Worm (Caenorhabditis elegans) whole organism, young adult: ENCODE measurements around the gene gpc-1.

Source experiments
- B0019.2 ChIP-seq: fragments of 200-800 bp; sonication (Bioruptor generic); conservative IDR thresholded peaks from 2 replicates; pipeline ENCODE4 v1.3.6; 2022; ENCODE audit warnings: missing genetic modification reagents, missing genetic modification characterization, missing compliant biosample characterization
- B0336.3 ChIP-seq: fragments of 200-800 bp; sonication (Bioruptor generic); IDR thresholded peaks from 2 replicates; pipeline ENCODE4 v1.3.6; 2022; ENCODE audit warnings: missing genetic modification characterization, missing compliant biosample characterization
- C06A6.2 ChIP-seq: fragments of 200-800 bp; sonication (Bioruptor generic); conservative IDR thresholded peaks from 2 replicates; pipeline ENCODE4 v1.3.6; 2022; ENCODE audit warnings: missing genetic modification characterization, missing compliant biosample characterization
- F22D6.2 ChIP-seq: sonication (generic microtip); optimal IDR thresholded peaks from 2 replicates; lab custom pipeline; 2016; ENCODE audit warnings: mild to moderate bottlenecking, missing genetic modification characterization, missing compliant biosample characterization
- F23B12.7 ChIP-seq: sonication (generic microtip); optimal IDR thresholded peaks from 2 replicates; lab custom pipeline; 2017; ENCODE audit warnings: missing genetic modification characterization, mild to moderate bottlenecking, missing compliant biosample characterization, antibody characterized with exemption, moderate library complexity; ENCODE audit not compliant: insufficient read depth
- F37B4.10 ChIP-seq: fragments of 200-800 bp; sonication (Bioruptor generic); IDR thresholded peaks from 2 replicates; pipeline ENCODE4 v1.3.6; 2022; ENCODE audit warnings: missing genetic modification characterization, missing compliant biosample characterization
- F55B11.4 ChIP-seq: sonication (generic microtip); optimal IDR thresholded peaks from 2 replicates; lab custom pipeline; 2016; ENCODE audit warnings: missing compliant biosample characterization, missing genetic modification characterization, borderline replicate concordance; ENCODE audit not compliant: insufficient read depth
- Y53F4B.3 ChIP-seq: fragments of 200-800 bp; sonication (Bioruptor generic); IDR thresholded peaks from 2 replicates; pipeline ENCODE4 v1.3.6; 2022; ENCODE audit warnings: missing genetic modification reagents, missing genetic modification characterization, missing compliant biosample characterization
- Y56A3A.18 ChIP-seq: fragments of 200-800 bp; sonication (Bioruptor generic); IDR thresholded peaks from 2 replicates; pipeline ENCODE4 v1.3.6; 2022; ENCODE audit warnings: missing genetic modification reagents, missing genetic modification characterization, missing compliant biosample characterization
- ZK185.1 ChIP-seq: sonication (generic microtip); optimal IDR thresholded peaks from 2 replicates; lab custom pipeline; 2016; ENCODE audit warnings: mild to moderate bottlenecking, missing genetic modification characterization, missing compliant biosample characterization; ENCODE audit not compliant: poor library complexity, severe bottlenecking
- atf-7 ChIP-seq: sonication (generic microtip); optimal IDR thresholded peaks from 2 replicates; lab custom pipeline; 2017; ENCODE audit warnings: mild to moderate bottlenecking, missing genetic modification characterization, missing compliant biosample characterization
- athp-1 ChIP-seq: sonication (generic microtip); optimal IDR thresholded peaks from 2 replicates; lab custom pipeline; 2017; ENCODE audit warnings: mild to moderate bottlenecking, missing genetic modification characterization, missing compliant biosample characterization
- attf-5 ChIP-seq: fragments of 200-800 bp; sonication (Bioruptor generic); optimal IDR thresholded peaks from 2 replicates; lab custom pipeline; 2018; ENCODE audit warnings: mild to moderate bottlenecking, missing genetic modification characterization, missing compliant biosample characterization
- cebp-1 ChIP-seq, 2 experiments: fragments of 200-800 bp in 1 of 2; sonication (Bioruptor generic) in 1 of 2; sonication (generic microtip) in 1 of 2; IDR thresholded peaks in 1 of 2; optimal IDR thresholded peaks in 1 of 2; 2 replicates each; pipeline versions ENCODE4 v1.3.6 to Lab custom; 2017 to 2022; ENCODE audit warnings: missing compliant biosample characterization in 2 of 2, missing genetic modification characterization in 2 of 2, mild to moderate bottlenecking in 1 of 2, missing genetic modification reagents in 1 of 2, moderate library complexity in 1 of 2
- chd-7 ChIP-seq: sonication (generic microtip); optimal IDR thresholded peaks from 2 replicates; lab custom pipeline; 2016; ENCODE audit warnings: mild to moderate bottlenecking, missing genetic modification characterization, moderate library complexity, missing compliant biosample characterization
- dpl-1 ChIP-seq: fragments of 150-350 bp; optimal IDR thresholded peaks from 2 replicates; lab custom pipeline; 2014; ENCODE audit warnings: missing biosample characterization, missing genetic modification reagents, missing genetic modification characterization
- efl-1 ChIP-seq: fragments of 150-350 bp; optimal IDR thresholded peaks from 2 replicates; lab custom pipeline; 2014; ENCODE audit warnings: missing biosample characterization, missing genetic modification reagents, missing genetic modification characterization
- egl-18 ChIP-seq: fragments of 200-800 bp; sonication (Bioruptor generic); IDR thresholded peaks from 2 replicates; pipeline ENCODE4 v1.3.6; 2022; ENCODE audit warnings: missing genetic modification reagents, missing genetic modification characterization, missing compliant biosample characterization
- egl-44 ChIP-seq: fragments of 200-800 bp; sonication (Bioruptor generic); IDR thresholded peaks from 2 replicates; pipeline ENCODE4 v1.3.6; 2022; ENCODE audit warnings: missing genetic modification reagents, missing genetic modification characterization, missing compliant biosample characterization
- ets-4 ChIP-seq: fragments of 200-800 bp; sonication (Bioruptor generic); optimal IDR thresholded peaks from 2 replicates; lab custom pipeline; 2018; ENCODE audit warnings: mild to moderate bottlenecking, missing genetic modification characterization, missing compliant biosample characterization
- gei-17 ChIP-seq: fragments of 200-800 bp; sonication (Bioruptor generic); optimal IDR thresholded peaks from 2 replicates; lab custom pipeline; 2018; ENCODE audit warnings: mild to moderate bottlenecking, missing genetic modification characterization, missing compliant biosample characterization
- hlh-26 ChIP-seq: fragments of 200-800 bp; sonication (Bioruptor generic); conservative IDR thresholded peaks from 2 replicates; pipeline ENCODE4 v1.3.6; 2022; ENCODE audit warnings: missing genetic modification reagents, missing genetic modification characterization, missing compliant biosample characterization
- lin-35 ChIP-seq, 3 experiments: fragments of 150-350 bp in 2 of 3; sonication (generic microtip) in 1 of 3; optimal IDR thresholded peaks; 2 replicates each; lab custom pipeline; 2014 to 2018; ENCODE audit warnings: missing biosample characterization in 3 of 3, missing genetic modification characterization in 3 of 3, missing genetic modification reagents in 3 of 3
- lin-54 ChIP-seq: fragments of 200-800 bp; sonication (Bioruptor generic); optimal IDR thresholded peaks from 2 replicates; lab custom pipeline; 2018; ENCODE audit warnings: mild to moderate bottlenecking, missing genetic modification characterization, missing compliant biosample characterization
- lsy-27 ChIP-seq: sonication (generic microtip); optimal IDR thresholded peaks from 2 replicates; lab custom pipeline; 2017; ENCODE audit warnings: missing genetic modification characterization, mild to moderate bottlenecking, missing compliant biosample characterization, antibody characterized with exemption, missing genotype, borderline replicate concordance; ENCODE audit not compliant: insufficient read depth
- mxl-1 ChIP-seq: sonication (generic microtip); optimal IDR thresholded peaks from 2 replicates; lab custom pipeline; 2016; ENCODE audit warnings: missing genetic modification characterization, missing compliant biosample characterization
- nfya-1 ChIP-seq: sonication (generic microtip); optimal IDR thresholded peaks from 2 replicates; lab custom pipeline; 2017; ENCODE audit warnings: antibody characterized with exemption, missing compliant biosample characterization, missing genetic modification characterization, borderline replicate concordance; ENCODE audit not compliant: insufficient read depth
- nfyb-1 ChIP-seq: fragments of 200-800 bp; sonication (Bioruptor generic); IDR thresholded peaks from 2 replicates; pipeline ENCODE4 v1.3.6; 2022; ENCODE audit warnings: missing genetic modification reagents, missing genetic modification characterization, missing compliant biosample characterization
- nhr-120 ChIP-seq: fragments of 200-800 bp; sonication (Bioruptor generic); IDR thresholded peaks from 2 replicates; pipeline ENCODE4 v1.3.6; 2022; ENCODE audit warnings: missing genetic modification characterization, missing compliant biosample characterization
- nhr-80 ChIP-seq: sonication (generic microtip); optimal IDR thresholded peaks from 2 replicates; lab custom pipeline; 2016; ENCODE audit warnings: missing genetic modification characterization, missing compliant biosample characterization
- pha-4 ChIP-seq: fragments of 150-350 bp; sonication (generic microtip); optimal IDR thresholded peaks from 2 replicates; lab custom pipeline; 2014; ENCODE audit warnings: missing biosample characterization, missing genetic modification reagents, missing genetic modification characterization
- rcor-1 ChIP-seq: fragments of 200-800 bp; sonication (Bioruptor generic); IDR thresholded peaks from 2 replicates; pipeline ENCODE4 v1.3.6; 2022; ENCODE audit warnings: missing genetic modification reagents, missing genetic modification characterization, missing compliant biosample characterization
- sdz-38 ChIP-seq: sonication (generic microtip); optimal IDR thresholded peaks from 2 replicates; lab custom pipeline; 2016; ENCODE audit warnings: missing genotype, missing genetic modification characterization, missing compliant biosample characterization
- somi-1 ChIP-seq: fragments of 200-800 bp; sonication (Bioruptor generic); optimal IDR thresholded peaks from 2 replicates; lab custom pipeline; 2018; ENCODE audit warnings: mild to moderate bottlenecking, missing genetic modification characterization, missing compliant biosample characterization
- tbp1 ChIP-seq: fragments of 200-800 bp; sonication (Bioruptor generic); optimal IDR thresholded peaks from 2 replicates; lab custom pipeline; 2018; ENCODE audit warnings: mild to moderate bottlenecking, missing genetic modification characterization, missing compliant biosample characterization
- tlf-1 ChIP-seq: fragments of 200-800 bp; sonication (Bioruptor generic); optimal IDR thresholded peaks from 2 replicates; lab custom pipeline; 2018; ENCODE audit warnings: mild to moderate bottlenecking, missing genetic modification characterization, missing compliant biosample characterization
- unc-130 ChIP-seq: sonication (generic microtip); optimal IDR thresholded peaks from 2 replicates; lab custom pipeline; 2016; ENCODE audit warnings: missing genetic modification reagents, missing genetic modification characterization, missing compliant biosample characterization
- unc-62 ChIP-seq: fragments of 150-350 bp; optimal IDR thresholded peaks from 2 replicates; lab custom pipeline; 2014; ENCODE audit warnings: missing biosample characterization, missing genetic modification reagents, missing genetic modification characterization
- zfh-2 ChIP-seq: fragments of 200-800 bp; sonication (Bioruptor generic); conservative IDR thresholded peaks from 2 replicates; pipeline ENCODE4 v1.3.6; 2022; ENCODE audit warnings: missing genetic modification reagents, missing genetic modification characterization, missing compliant biosample characterization
- ztf-22 ChIP-seq: fragments of 200-800 bp; sonication (Bioruptor generic); optimal IDR thresholded peaks from 2 replicates; lab custom pipeline; 2018; ENCODE audit warnings: mild to moderate bottlenecking, missing genetic modification characterization, moderate library complexity, missing compliant biosample characterization
- ztf-26 ChIP-seq: sonication (generic microtip); optimal IDR thresholded peaks from 2 replicates; lab custom pipeline; 2017; ENCODE audit warnings: missing genetic modification characterization, missing compliant biosample characterization
- ztf-3 ChIP-seq: fragments of 200-800 bp; sonication (Bioruptor generic); optimal IDR thresholded peaks from 2 replicates; lab custom pipeline; 2018; ENCODE audit warnings: mild to moderate bottlenecking, missing genetic modification characterization, missing compliant biosample characterization
- ztf-6 ChIP-seq: fragments of 200-800 bp; sonication (Bioruptor generic); IDR thresholded peaks from 2 replicates; pipeline ENCODE4 v1.3.6; 2022; ENCODE audit warnings: missing genetic modification reagents, missing genetic modification characterization, missing compliant biosample characterization

The gpc-1 gene

DNA sequence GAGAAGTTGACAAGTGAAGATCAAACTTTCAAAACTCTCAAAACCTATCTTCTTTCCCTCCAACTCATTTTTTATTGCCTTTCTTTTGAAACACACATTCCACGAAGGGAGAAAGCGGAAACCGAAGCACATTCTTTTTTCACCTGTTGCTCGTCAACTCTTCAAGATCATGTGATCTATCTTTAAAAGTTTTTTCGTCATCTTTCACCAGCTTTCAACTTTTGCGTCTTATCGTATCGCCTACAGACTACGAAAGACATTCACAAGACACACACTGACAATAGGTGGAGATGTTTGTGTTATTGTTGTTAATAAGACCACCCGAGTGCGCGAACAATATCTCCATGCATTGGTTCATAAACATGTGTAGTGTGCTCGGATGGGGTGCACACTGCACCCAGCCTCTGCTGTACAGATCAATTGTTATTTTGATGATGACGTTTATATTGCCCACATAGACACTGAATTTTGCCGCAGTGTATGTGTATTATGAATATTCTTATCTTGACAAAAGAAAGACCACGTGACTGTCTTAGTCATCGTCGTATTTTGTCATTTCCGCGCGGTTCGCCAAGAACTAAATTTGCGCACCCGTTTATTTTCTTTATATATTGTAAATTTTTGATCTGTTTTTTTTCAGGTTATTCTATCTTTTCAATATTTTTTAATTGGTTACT is 11.0 kb downstream of the gpc-1 start:
- TF ChIP-seq Y56A3A.18 (GFP tag; lab: Robert Waterston, UW), result no peak
- TF ChIP-seq C06A6.2 (GFP tag; lab: Robert Waterston, UW), result 0 out of 2 replicates have a peak, but pooled peaks have one; percentile 47
- TF ChIP-seq nfya-1 (tag; lab: Kevin White, UChicago), result no peak
- peak; percentile 1 for TF ChIP-seq tbp1 (GFP tag; lab: Kevin White, UChicago)
- TF ChIP-seq cebp-1 (GFP tag; IDR thresholded peaks at IDR 0.05; lab: Robert Waterston, UW), result no peak
- peak; percentile 49 for TF ChIP-seq cebp-1 (tag; optimal IDR thresholded peaks at IDR 0.05; lab: Kevin White, UChicago)
- TF ChIP-seq nhr-80 (tag; lab: Kevin White, UChicago), result peak; percentile 72
- no peak for TF ChIP-seq gei-17 (GFP tag; lab: Kevin White, UChicago)
- no peak for TF ChIP-seq efl-1 (GFP tag; lab: Kevin White, UChicago)
- TF ChIP-seq lsy-27 (tag; lab: Kevin White, UChicago), result no peak
- TF ChIP-seq ztf-6 (GFP tag; lab: Robert Waterston, UW), result no peak
- TF ChIP-seq unc-62 (GFP tag; lab: Kevin White, UChicago), result no peak
- TF ChIP-seq pha-4 (tag; lab: Kevin White, UChicago), result no peak
- no peak for TF ChIP-seq ztf-26 (tag; lab: Kevin White, UChicago)
- peak in 1 of 3 experiments; percentile 25 for TF ChIP-seq lin-35 (GFP tag; optimal IDR thresholded peaks at IDR 0.05; lab: Kevin White, UChicago)
- no peak for TF ChIP-seq somi-1 (GFP tag; lab: Kevin White, UChicago)
- TF ChIP-seq F55B11.4, result no peak
- no peak for TF ChIP-seq rcor-1 (GFP tag; lab: Robert Waterston, UW)
- no peak for TF ChIP-seq hlh-26 (GFP tag; lab: Robert Waterston, UW)
- TF ChIP-seq attf-5, result peak; percentile 4
- TF ChIP-seq nfyb-1, result no peak
- TF ChIP-seq tlf-1, result no peak

- TF ChIP-seq Y56A3A.18 (GFP tag; lab: Robert Waterston, UW) (peak; percentile 31; the same call in 1 of the 2 replicates), atf-7 (tag; lab: Kevin White, UChicago) (peak; percentile 100), B0019.2 (GFP tag; lab: Robert Waterston, UW) (no peak), ztf-3 (GFP tag; lab: Kevin White, UChicago) (peak; percentile 77), ets-4 (GFP tag; lab: Kevin White, UChicago) (peak; percentile 98), F23B12.7 (tag; lab: Kevin White, UChicago) (peak; percentile 14), dpl-1 (GFP tag; lab: Kevin White, UChicago) (no peak), chd-7 (tag; lab: Kevin White, UChicago) (peak; percentile 97), F22D6.2 (peak; percentile 85), tlf-1 (peak; percentile 85), zfh-2 (GFP tag; lab: Robert Waterston, UW) (peak; percentile 93), C06A6.2 (GFP tag; lab: Robert Waterston, UW) (peak; percentile 65; the same call in 1 of the 2 replicates), nhr-120 (GFP tag; lab: Robert Waterston, UW) (no peak), lin-35 (GFP tag; optimal IDR thresholded peaks at IDR 0.05; lab: Kevin White, UChicago) (no peak), mxl-1 (tag; lab: Kevin White, UChicago) (peak; percentile 12), athp-1 (peak; percentile 8), lin-54 (GFP tag; lab: Kevin White, UChicago) (peak; percentile 54), ztf-22 (GFP tag; lab: Kevin White, UChicago) (peak; percentile 99), attf-5 (peak; percentile 78), egl-44 (peak; percentile 76), sdz-38 (tag; lab: Kevin White, UChicago) (no peak), F37B4.10 (0 out of 2 replicates have a peak, but pooled peaks have one; percentile 4), ZK185.1 (tag; lab: Kevin White, UChicago) (no peak), Y53F4B.3 (no peak), egl-18 (GFP tag; lab: Robert Waterston, UW) (no peak), B0336.3 (GFP tag; lab: Robert Waterston, UW) (peak; percentile 96), unc-130 (GFP tag; lab: Kevin White, UChicago) (no peak)
These were observed 12.5 kb downstream of the gpc-1 start for ce11 chrX:12872022-12872888.
